Fruit fly (Drosophila melanogaster) whole organism, embryonic: ENCODE measurements around the gene Ae2.
A peak's percentile ranks its signal among the peaks of the same experiment; 100 is the strongest.

ENCODE experiments used
- B-H2 ChIP-seq: fragments of 200-800 bp; sonication (Bioruptor generic); optimal IDR thresholded peaks from 2 replicates; lab custom pipeline; 2018; ENCODE audit warnings: missing biosample characterization, mild to moderate bottlenecking, missing genetic modification characterization
- BtbVII ChIP-seq: fragments of 200-800 bp; sonication (Bioruptor generic); optimal IDR thresholded peaks from 3 replicates; lab custom pipeline; 2017; ENCODE audit warnings: missing biosample characterization, mild to moderate bottlenecking, missing genetic modification characterization
- CG10366 ChIP-seq: fragments of 200-800 bp; sonication (Bioruptor generic); IDR thresholded peaks from 2 replicates; pipeline ENCODE4 v1.3.6; 2022; ENCODE audit warnings: missing biosample characterization, missing genetic modification characterization
- CG10654 ChIP-seq: fragments of 200-800 bp; sonication (Bioruptor generic); optimal IDR thresholded peaks from 2 replicates; lab custom pipeline; 2016; ENCODE audit warnings: missing biosample characterization, missing genetic modification characterization
- CG11247 ChIP-seq: fragments of 200-800 bp; sonication (Bioruptor generic); IDR thresholded peaks from 2 replicates; pipeline ENCODE4 v1.3.6; 2022; ENCODE audit warnings: missing biosample characterization, missing genetic modification characterization
- CG11398 ChIP-seq: fragments of 200-800 bp; sonication (Bioruptor generic); optimal IDR thresholded peaks from 2 replicates; lab custom pipeline; 2016; ENCODE audit warnings: missing biosample characterization, missing genetic modification characterization
- CG12071 ChIP-seq: fragments of 200-800 bp; sonication (Bioruptor generic); optimal IDR thresholded peaks from 3 replicates; lab custom pipeline; 2018; ENCODE audit warnings: missing biosample characterization, mild to moderate bottlenecking, missing genetic modification characterization
- CG14860 ChIP-seq: fragments of 200-800 bp; sonication (Bioruptor generic); IDR thresholded peaks from 3 replicates; pipeline ENCODE4 v1.3.6; 2022; ENCODE audit warnings: missing biosample characterization, missing genetic modification characterization; ENCODE audit not compliant: partially characterized antibody
- CG1602 ChIP-seq: fragments of 200-800 bp; sonication (Bioruptor generic); optimal IDR thresholded peaks from 3 replicates; lab custom pipeline; 2016; ENCODE audit warnings: missing biosample characterization, missing genetic modification characterization
- CG1603 ChIP-seq: fragments of 200-800 bp; sonication (Bioruptor generic); optimal IDR thresholded peaks from 2 replicates; lab custom pipeline; 2019; ENCODE audit warnings: missing biosample characterization, mild to moderate bottlenecking, missing genetic modification characterization, moderate library complexity
- CG18011 ChIP-seq: fragments of 200-800 bp; sonication (Bioruptor generic); optimal IDR thresholded peaks from 2 replicates; lab custom pipeline; 2017; ENCODE audit warnings: missing biosample characterization, missing genetic modification characterization, mild to moderate bottlenecking, moderate library complexity, missing genotype
- CG2678 ChIP-seq: fragments of 200-800 bp; sonication (Bioruptor generic); optimal IDR thresholded peaks from 3 replicates; lab custom pipeline; 2019; ENCODE audit warnings: missing biosample characterization, mild to moderate bottlenecking, missing genetic modification characterization, moderate library complexity
- CG3065 ChIP-seq: fragments of 200-800 bp; sonication (Bioruptor generic); optimal IDR thresholded peaks from 2 replicates; lab custom pipeline; 2016; ENCODE audit warnings: missing biosample characterization, missing genetic modification characterization
- CG6765 ChIP-seq: fragments of 200-800 bp; sonication (Bioruptor generic); optimal IDR thresholded peaks from 3 replicates; lab custom pipeline; 2017; ENCODE audit warnings: missing biosample characterization, mild to moderate bottlenecking, missing genetic modification characterization
- CG7839 ChIP-seq: fragments of 200-800 bp; sonication (Bioruptor generic); optimal IDR thresholded peaks from 3 replicates; lab custom pipeline; 2018; ENCODE audit warnings: missing biosample characterization, mild to moderate bottlenecking, missing genetic modification characterization, moderate library complexity
- CG8388 ChIP-seq: fragments of 200-800 bp; sonication (Bioruptor generic); optimal IDR thresholded peaks from 2 replicates; lab custom pipeline; 2019; ENCODE audit warnings: missing biosample characterization, mild to moderate bottlenecking, missing genetic modification characterization, moderate library complexity
- CG8924 ChIP-seq: fragments of 200-800 bp; optimal IDR thresholded peaks from 3 replicates; lab custom pipeline; 2019; ENCODE audit warnings: missing biosample characterization, mild to moderate bottlenecking, missing genetic modification characterization, moderate library complexity
- CG9817 ChIP-seq: fragments of 200-800 bp; sonication (Bioruptor generic); optimal IDR thresholded peaks from 2 replicates; lab custom pipeline; 2018; ENCODE audit warnings: missing biosample characterization, mild to moderate bottlenecking, missing genetic modification characterization, moderate library complexity
- Dbx ChIP-seq: fragments of 200-800 bp; sonication (Bioruptor generic); IDR thresholded peaks from 3 replicates; pipeline ENCODE4 v1.3.6; 2022; ENCODE audit warnings: missing biosample characterization, missing genetic modification characterization
- Dp ChIP-seq: fragments of 200-800 bp; sonication (Bioruptor generic); optimal IDR thresholded peaks from 2 replicates; lab custom pipeline; 2018; ENCODE audit warnings: missing biosample characterization, mild to moderate bottlenecking, missing genetic modification characterization, moderate library complexity
- GATAe ChIP-seq: fragments of 200-800 bp; sonication (Bioruptor generic); conservative IDR thresholded peaks from 2 replicates; pipeline ENCODE4 v1.3.6; 2022; ENCODE audit warnings: missing biosample characterization, missing genetic modification characterization
- Med ChIP-seq: fragments of 200-800 bp; sonication (Bioruptor generic); peaks from one replicate; lab custom pipeline; 2016; ENCODE audit warnings: missing biosample characterization, missing genetic modification characterization, mild to moderate bottlenecking, inconsistent platforms, moderate library complexity
- Rfx ChIP-seq: fragments of 200-800 bp; sonication (Bioruptor generic); IDR thresholded peaks from 2 replicates; pipeline ENCODE4 v1.3.6; 2022; ENCODE audit warnings: missing biosample characterization, missing genetic modification characterization
- Rx ChIP-seq: fragments of 200-800 bp; sonication (Bioruptor generic); IDR thresholded peaks from 2 replicates; pipeline ENCODE4 v1.3.6; 2022; ENCODE audit warnings: missing biosample characterization, missing genetic modification characterization
- Sin3A ChIP-seq: fragments of >200 bp; optimal IDR thresholded peaks from 2 replicates; lab custom pipeline; 2018
- TFAM ChIP-seq: fragments of 200-800 bp; sonication (Bioruptor generic); optimal IDR thresholded peaks from 2 replicates; lab custom pipeline; 2017; ENCODE audit warnings: missing biosample characterization, missing genetic modification characterization, inconsistent platforms
- ato ChIP-seq: fragments of 200-800 bp; sonication (Bioruptor generic); IDR thresholded peaks from 2 replicates; pipeline ENCODE4 v1.3.6; 2022; ENCODE audit warnings: missing biosample characterization, missing genetic modification characterization; ENCODE audit not compliant: partially characterized antibody
- bowl ChIP-seq: fragments of 200-800 bp; sonication (Bioruptor generic); IDR thresholded peaks from 2 replicates; pipeline ENCODE4 v1.3.6; 2022; ENCODE audit warnings: missing biosample characterization, missing genetic modification characterization
- exex ChIP-seq: fragments of 200-800 bp; sonication (Bioruptor generic); optimal IDR thresholded peaks from 4 replicates; lab custom pipeline; 2018; ENCODE audit warnings: missing biosample characterization, mild to moderate bottlenecking, missing genetic modification characterization, moderate library complexity
- h ChIP-seq: fragments of >200 bp; optimal IDR thresholded peaks from 2 replicates; lab custom pipeline; 2017
- hb ChIP-seq: fragments of 200-800 bp; sonication (Bioruptor generic); IDR thresholded peaks from 3 replicates; pipeline ENCODE4 v1.3.6; 2022; ENCODE audit warnings: missing biosample characterization, missing genetic modification characterization; ENCODE audit not compliant: partially characterized antibody
- her ChIP-seq: fragments of 200-800 bp; sonication (Bioruptor generic); optimal IDR thresholded peaks from 2 replicates; lab custom pipeline; 2016; ENCODE audit warnings: missing biosample characterization, missing genetic modification characterization
- insv ChIP-seq, 2 experiments: fragments of 200-800 bp; sonication (Bioruptor generic); optimal IDR thresholded peaks; 3 replicates each; lab custom pipeline; 2016 to 2018; ENCODE audit warnings: missing biosample characterization in 2 of 2, missing genetic modification characterization in 2 of 2
- klu ChIP-seq: fragments of 200-800 bp; sonication (Bioruptor generic); IDR thresholded peaks from 2 replicates; pipeline ENCODE4 v1.3.6; 2022; ENCODE audit warnings: missing biosample characterization, missing genetic modification characterization
- knrl ChIP-seq: fragments of 200-800 bp; sonication (Bioruptor generic); IDR thresholded peaks from 3 replicates; pipeline ENCODE4 v1.3.6; 2022; ENCODE audit warnings: missing biosample characterization, missing genetic modification characterization; ENCODE audit not compliant: partially characterized antibody
- lov ChIP-seq, 2 experiments: fragments of 200-800 bp in 1 of 2; fragments of >200 bp in 1 of 2; sonication (Bioruptor generic) in 1 of 2; IDR thresholded peaks in 1 of 2; optimal IDR thresholded peaks in 1 of 2; 2 replicates in 1 of 2; 3 replicates in 1 of 2; pipeline versions ENCODE4 v1.3.6 to Lab custom; 2017 to 2022; ENCODE audit warnings: missing biosample characterization in 1 of 2, missing genetic modification characterization in 1 of 2
- nau ChIP-seq: fragments of 200-800 bp; sonication (Bioruptor generic); optimal IDR thresholded peaks from 3 replicates; lab custom pipeline; 2017; ENCODE audit warnings: missing biosample characterization, mild to moderate bottlenecking, missing genetic modification characterization, missing genetic modification reagents
- peb ChIP-seq: fragments of 200-800 bp; sonication (Bioruptor generic); IDR thresholded peaks from 2 replicates; pipeline ENCODE4 v1.3.6; 2022; ENCODE audit warnings: missing biosample characterization, missing genetic modification characterization
- pita ChIP-seq: fragments of 200-800 bp; sonication (Bioruptor generic); optimal IDR thresholded peaks from 2 replicates; lab custom pipeline; 2017; ENCODE audit warnings: missing biosample characterization, mild to moderate bottlenecking, missing genetic modification characterization
- sc ChIP-seq, 3 experiments: fragments of >200 bp in 2 of 3; fragments of 200-800 bp in 1 of 3; sonication (Bioruptor generic) in 1 of 3; optimal IDR thresholded peaks; 2 replicates in 2 of 3; 3 replicates in 1 of 3; lab custom pipeline; 2017; ENCODE audit warnings: mild to moderate bottlenecking in 1 of 3, missing biosample characterization in 1 of 3, missing genetic modification characterization in 1 of 3, missing genetic modification reagents in 1 of 3
- sd ChIP-seq: fragments of 200-800 bp; sonication (Bioruptor generic); optimal IDR thresholded peaks from 3 replicates; lab custom pipeline; 2018; ENCODE audit warnings: missing biosample characterization, mild to moderate bottlenecking, missing genetic modification characterization, moderate library complexity
- ssp ChIP-seq: fragments of 200-800 bp; sonication (Bioruptor generic); IDR thresholded peaks from 2 replicates; pipeline ENCODE4 v1.3.6; 2022; ENCODE audit warnings: missing biosample characterization, missing genetic modification characterization
- stc ChIP-seq: fragments of 200-800 bp; sonication (Bioruptor generic); IDR thresholded peaks from 2 replicates; pipeline ENCODE4 v1.3.6; 2022; ENCODE audit warnings: missing biosample characterization, missing genetic modification characterization
- sug ChIP-seq: fragments of 200-800 bp; optimal IDR thresholded peaks from 2 replicates; lab custom pipeline; 2019; ENCODE audit warnings: missing biosample characterization, mild to moderate bottlenecking, missing genetic modification characterization, moderate library complexity
- tna ChIP-seq: fragments of 200-800 bp; sonication (Bioruptor generic); IDR thresholded peaks from 2 replicates; pipeline ENCODE4 v1.3.6; 2022; ENCODE audit warnings: missing biosample characterization, missing genetic modification characterization; ENCODE audit not compliant: partially characterized antibody
- unpg ChIP-seq: fragments of 200-800 bp; sonication (Bioruptor generic); optimal IDR thresholded peaks from 3 replicates; lab custom pipeline; 2018; ENCODE audit warnings: missing biosample characterization, mild to moderate bottlenecking, missing genetic modification characterization, moderate library complexity
- wek ChIP-seq: fragments of 200-800 bp; sonication (Bioruptor generic); optimal IDR thresholded peaks from 3 replicates; lab custom pipeline; 2018; ENCODE audit warnings: missing biosample characterization, mild to moderate bottlenecking, missing genetic modification characterization, moderate library complexity
- zf30C ChIP-seq: fragments of 200-800 bp; sonication (Bioruptor generic); optimal IDR thresholded peaks from 3 replicates; lab custom pipeline; 2018; ENCODE audit warnings: missing biosample characterization, mild to moderate bottlenecking, missing genetic modification characterization
- zfh2 ChIP-seq: fragments of 200-800 bp; sonication (Bioruptor generic); optimal IDR thresholded peaks from 2 replicates; lab custom pipeline; 2016; ENCODE audit warnings: missing biosample characterization, missing genetic modification characterization

Gene Ae2

dm6 chr3L:9767636-9768358, 4.5 kb downstream of the Ae2 start:
- TF ChIP-seq insv (GFP tag; optimal IDR thresholded peaks at IDR 0.05; lab: Kevin White, UChicago) (no peak), CG8388 (GFP tag; lab: Kevin White, UChicago) (no peak), sd (tag; lab: Kevin White, UChicago) (peak; percentile 25), Sin3A (no peak), CG1603 (tag; lab: Kevin White, UChicago) (no peak), CG2678 (tag; lab: Kevin White, UChicago) (peak; percentile 22), knrl (no peak), hb (GFP tag; lab: Robert Waterston, UW) (no peak), exex (tag; lab: Kevin White, UChicago) (peak; percentile 94), CG3065 (GFP tag; lab: Kevin White, UChicago) (no peak), CG7839 (tag; lab: Kevin White, UChicago) (no peak), her (no peak), CG9817 (no peak), CG8924 (tag; lab: Kevin White, UChicago) (no peak), ato (no peak), B-H2 (peak; percentile 5), stc (GFP tag; lab: Robert Waterston, UW) (no peak), unpg (GFP tag; lab: Kevin White, UChicago) (peak; percentile 0), bowl (GFP tag; lab: Robert Waterston, UW) (no peak), CG14860 (GFP tag; lab: Robert Waterston, UW) (no peak), CG11247 (GFP tag; lab: Robert Waterston, UW) (no peak), Rfx (no peak), zfh2 (no peak), GATAe (GFP tag; lab: Robert Waterston, UW) (no peak), lov (optimal IDR thresholded peaks at IDR 0.05; lab: Kevin White, UChicago) (no peak), lov (GFP tag; IDR thresholded peaks at IDR 0.05; lab: Robert Waterston, UW) (no peak), Med (peak; percentile 40), h (lab: Kevin White, UChicago) (no peak), wek (GFP tag; lab: Kevin White, UChicago) (no peak), nau (no peak), CG1602 (GFP tag; lab: Kevin White, UChicago) (no peak), CG10654 (GFP tag; lab: Kevin White, UChicago) (no peak), Dbx (no peak), sug (tag; lab: Kevin White, UChicago) (peak; percentile 38), CG10366 (GFP tag; lab: Robert Waterston, UW) (no peak), ssp (no peak), Dp (GFP tag; lab: Kevin White, UChicago) (no peak), sc (optimal IDR thresholded peaks at IDR 0.05; lab: Kevin White, UChicago) (no peak), sc (GFP tag; optimal IDR thresholded peaks at IDR 0.05; lab: Kevin White, UChicago) (no peak), CG11398 (no peak), CG6765 (GFP tag; lab: Kevin White, UChicago) (peak; percentile 0), TFAM (GFP tag; lab: Kevin White, UChicago) (no peak), zf30C (no peak), Rx (GFP tag; lab: Robert Waterston, UW) (no peak), peb (GFP tag; lab: Robert Waterston, UW) (no peak), BtbVII (GFP tag; lab: Kevin White, UChicago) (no peak), klu (no peak), pita (no peak), CG12071 (GFP tag; lab: Kevin White, UChicago) (peak; percentile 15), CG18011 (no peak), tna (GFP tag; lab: Robert Waterston, UW) (no peak)
